Worm (Caenorhabditis elegans) whole organism, early embryonic: ENCODE data around the gene swsn-3.

ENCODE experiments used
- B0310.2 ChIP-seq: sonication (generic microtip); optimal IDR thresholded peaks from 2 replicates; lab custom pipeline; 2016; ENCODE audit warnings: mild to moderate bottlenecking, missing genetic modification characterization, missing compliant biosample characterization
- aly-1 ChIP-seq: sonication (generic microtip); optimal IDR thresholded peaks from 2 replicates; lab custom pipeline; 2016; ENCODE audit warnings: missing genetic modification characterization, missing compliant biosample characterization
- hmbx-1 ChIP-seq: sonication (generic microtip); optimal IDR thresholded peaks from 2 replicates; lab custom pipeline; 2016; ENCODE audit warnings: mild to moderate bottlenecking, missing genetic modification characterization, missing compliant biosample characterization
- hmg-4 ChIP-seq: fragments of 200-800 bp; sonication (Bioruptor generic); optimal IDR thresholded peaks from 2 replicates; lab custom pipeline; 2018; ENCODE audit warnings: mild to moderate bottlenecking, missing genetic modification characterization, missing compliant biosample characterization
- hnd-1 ChIP-seq: sonication (generic microtip); optimal IDR thresholded peaks from 2 replicates; lab custom pipeline; 2016; ENCODE audit warnings: missing genetic modification characterization, missing compliant biosample characterization
- tbx-37 ChIP-seq: fragments of 200-800 bp; sonication (Bioruptor generic); conservative IDR thresholded peaks from 2 replicates; pipeline ENCODE4 v1.3.6; 2022; ENCODE audit warnings: missing genetic modification reagents, missing genetic modification characterization, missing compliant biosample characterization

DNA sequence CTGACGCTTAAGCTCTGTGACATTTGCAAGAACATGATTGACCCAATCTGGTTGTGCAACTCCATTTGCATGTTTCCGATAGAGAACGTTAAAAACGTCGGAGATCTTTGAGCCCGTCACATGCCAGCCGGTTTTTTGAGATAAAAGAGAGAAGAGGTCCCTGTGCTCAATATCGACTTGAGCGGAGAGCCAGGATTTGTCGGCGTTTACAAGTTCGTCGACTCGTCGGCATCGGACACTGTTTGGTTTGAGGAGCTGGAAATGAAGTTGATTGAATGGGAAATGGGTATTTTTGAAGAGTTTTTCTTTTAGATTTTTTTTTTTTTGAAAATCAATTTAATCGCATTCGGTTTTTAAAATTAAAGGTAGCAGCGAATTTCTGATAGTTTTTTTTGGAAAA, 10.4 kb downstream of the swsn-3 start:
- TF ChIP-seq hmbx-1 (tag; lab: Kevin White, UChicago) (no peak), hmg-4 (GFP tag; lab: Kevin White, UChicago) (no peak), hnd-1 (tag; lab: Kevin White, UChicago) (no peak), B0310.2 (no peak), tbx-37 (GFP tag; lab: Robert Waterston, UW) (no peak), aly-1 (tag; lab: Kevin White, UChicago) (no peak)
